Worm (Caenorhabditis elegans) whole organism, L4 larva: ENCODE data around the gene B0250.5.

Experiments
- F44E2.7 ChIP-seq: fragments of 200-800 bp; sonication (Bioruptor generic); IDR thresholded peaks from 2 replicates; pipeline ENCODE4 v2.1.2; 2022; ENCODE audit warnings: missing genetic modification characterization, missing compliant biosample characterization
- Y75B8A.6 ChIP-seq: fragments of 200-800 bp; sonication (Bioruptor generic); IDR thresholded peaks from 2 replicates; pipeline ENCODE4 v1.3.6; 2022; ENCODE audit warnings: missing genetic modification reagents, missing genetic modification characterization, missing compliant biosample characterization
- ZK546.5 ChIP-seq, 2 experiments: sonication (generic microtip); optimal IDR thresholded peaks; 2 replicates each; lab custom pipeline; 2017; ENCODE audit warnings: missing biosample characterization in 2 of 2, missing genetic modification characterization in 2 of 2
- aha-1 ChIP-seq: fragments of 150-350 bp; peaks from one replicate; lab custom pipeline; 2014; ENCODE audit warnings: missing biosample characterization, missing genetic modification characterization
- aly-2 ChIP-seq: sonication (generic microtip); optimal IDR thresholded peaks from 2 replicates; lab custom pipeline; 2018; ENCODE audit warnings: missing biosample characterization, missing genetic modification characterization
- attf-4 ChIP-seq: sonication (generic microtip); optimal IDR thresholded peaks from 3 replicates; lab custom pipeline; 2017; ENCODE audit warnings: missing biosample characterization, missing genetic modification characterization
- ceh-28 ChIP-seq: fragments of 150-350 bp; optimal IDR thresholded peaks from 2 replicates; lab custom pipeline; 2014; ENCODE audit warnings: missing biosample characterization, missing genetic modification reagents, missing genetic modification characterization
- ceh-44 ChIP-seq: fragments of 200-800 bp; sonication (Bioruptor generic); IDR thresholded peaks from 2 replicates; pipeline ENCODE4 v1.3.6; 2022; ENCODE audit warnings: missing genetic modification reagents, missing genetic modification characterization, missing compliant biosample characterization
- cey-2 ChIP-seq: sonication (generic microtip); optimal IDR thresholded peaks from 3 replicates; lab custom pipeline; 2017; ENCODE audit warnings: missing genetic modification characterization, mild to moderate bottlenecking, missing compliant biosample characterization, antibody characterized with exemption, borderline replicate concordance; ENCODE audit not compliant: insufficient read depth
- daf-16 ChIP-seq, 3 experiments: sonication (generic microtip); optimal IDR thresholded peaks; 2 replicates each; lab custom pipeline; 2016 to 2017; ENCODE audit warnings: missing genetic modification characterization in 3 of 3, missing genetic modification reagents in 3 of 3, mild to moderate bottlenecking in 2 of 3, missing compliant biosample characterization in 2 of 3, missing biosample characterization in 1 of 3, moderate library complexity in 1 of 3
- dmd-6 ChIP-seq: fragments of 200-800 bp; sonication (Bioruptor generic); IDR thresholded peaks from 2 replicates; pipeline ENCODE4 v1.3.6; 2022; ENCODE audit warnings: missing genetic modification reagents, missing genetic modification characterization, missing compliant biosample characterization
- dpl-1 ChIP-seq: fragments of 150-350 bp; optimal IDR thresholded peaks from 2 replicates; lab custom pipeline; 2014; ENCODE audit warnings: missing biosample characterization, missing genetic modification reagents, missing genetic modification characterization
- duxl-1 ChIP-seq: sonication (generic microtip); optimal IDR thresholded peaks from 2 replicates; lab custom pipeline; 2016; ENCODE audit warnings: mild to moderate bottlenecking, missing genetic modification characterization, moderate library complexity, missing compliant biosample characterization; ENCODE audit not compliant: poor library complexity
- hlh-11 ChIP-seq: fragments of 200-800 bp; sonication (Bioruptor generic); optimal IDR thresholded peaks from 2 replicates; lab custom pipeline; 2018; ENCODE audit warnings: mild to moderate bottlenecking, missing genetic modification characterization, missing compliant biosample characterization
- hlh-30 ChIP-seq: sonication (generic microtip); optimal IDR thresholded peaks from 2 replicates; lab custom pipeline; 2017; ENCODE audit warnings: antibody characterized with exemption, mild to moderate bottlenecking, missing genetic modification characterization, missing compliant biosample characterization; ENCODE audit not compliant: insufficient read depth
- jun-1 ChIP-seq: fragments of 150-350 bp; optimal IDR thresholded peaks from 2 replicates; lab custom pipeline; 2014; ENCODE audit warnings: missing biosample characterization, missing genetic modification reagents, missing genetic modification characterization
- madf-5 ChIP-seq, 2 experiments: fragments of 200-800 bp; sonication (Bioruptor generic); IDR thresholded peaks; 2 replicates each; pipeline ENCODE4 v1.3.6; 2022; ENCODE audit warnings: missing compliant biosample characterization in 2 of 2, missing genetic modification characterization in 2 of 2
- madf-9 ChIP-seq: fragments of 200-800 bp; sonication (Bioruptor generic); conservative IDR thresholded peaks from 2 replicates; pipeline ENCODE4 v1.3.6; 2022; ENCODE audit warnings: missing genetic modification reagents, missing genetic modification characterization, missing compliant biosample characterization
- mdt-29 ChIP-seq: fragments of 200-800 bp; sonication (Bioruptor generic); IDR thresholded peaks from 2 replicates; pipeline ENCODE4 v1.3.6; 2022; ENCODE audit warnings: missing genetic modification reagents, missing genetic modification characterization, missing compliant biosample characterization
- mes-2 ChIP-seq: sonication (generic microtip); optimal IDR thresholded peaks from 2 replicates; lab custom pipeline; 2016; ENCODE audit warnings: missing genotype, mild to moderate bottlenecking, missing genetic modification characterization, missing compliant biosample characterization; ENCODE audit not compliant: poor library complexity, severe bottlenecking
- nhr-102 ChIP-seq: sonication (generic microtip); optimal IDR thresholded peaks from 2 replicates; lab custom pipeline; 2016; ENCODE audit warnings: mild to moderate bottlenecking, missing genetic modification characterization, moderate library complexity, missing compliant biosample characterization
- nhr-48 ChIP-seq: sonication (generic microtip); optimal IDR thresholded peaks from 2 replicates; lab custom pipeline; 2016; ENCODE audit warnings: mild to moderate bottlenecking, missing genetic modification characterization, missing compliant biosample characterization
- nhr-77 ChIP-seq: fragments of 150-350 bp; optimal IDR thresholded peaks from 2 replicates; lab custom pipeline; 2014; ENCODE audit warnings: missing biosample characterization, missing genetic modification characterization
- php-3 ChIP-seq: fragments of 200-800 bp; sonication (Bioruptor generic); IDR thresholded peaks from 2 replicates; pipeline ENCODE4 v1.3.6; 2022; ENCODE audit warnings: missing genetic modification reagents, missing genetic modification characterization, missing compliant biosample characterization
- pqm-1 ChIP-seq: sonication (generic microtip); optimal IDR thresholded peaks from 2 replicates; lab custom pipeline; 2017; ENCODE audit warnings: missing biosample characterization, missing genetic modification characterization
- sdz-12 ChIP-seq: fragments of 200-800 bp; sonication (Bioruptor generic); optimal IDR thresholded peaks from 2 replicates; lab custom pipeline; 2018; ENCODE audit warnings: mild to moderate bottlenecking, missing genetic modification characterization, missing compliant biosample characterization
- set-16 ChIP-seq: fragments of 200-800 bp; sonication (Bioruptor generic); IDR thresholded peaks from 2 replicates; pipeline ENCODE4 v1.3.6; 2022; ENCODE audit warnings: missing genetic modification reagents, missing genetic modification characterization, missing compliant biosample characterization
- snpc-1.2 ChIP-seq: fragments of 200-800 bp; sonication (Bioruptor generic); IDR thresholded peaks from 2 replicates; pipeline ENCODE4 v1.3.6; 2022; ENCODE audit warnings: missing genetic modification reagents, missing genetic modification characterization, missing compliant biosample characterization
- snpc-4 ChIP-seq: fragments of 150-350 bp; optimal IDR thresholded peaks from 2 replicates; lab custom pipeline; 2014; ENCODE audit warnings: missing biosample characterization, missing genetic modification characterization
- tra-1 ChIP-seq: fragments of 200-800 bp; sonication (Bioruptor generic); IDR thresholded peaks from 2 replicates; pipeline ENCODE4 v1.3.6; 2022; ENCODE audit warnings: missing genetic modification reagents, missing genetic modification characterization, missing compliant biosample characterization
- unc-130 ChIP-seq: sonication (generic microtip); optimal IDR thresholded peaks from 2 replicates; lab custom pipeline; 2016; ENCODE audit warnings: missing genetic modification reagents, missing genetic modification characterization, missing compliant biosample characterization
- unc-39 ChIP-seq: sonication (generic microtip); optimal IDR thresholded peaks from 2 replicates; lab custom pipeline; 2017; ENCODE audit warnings: missing biosample characterization, missing genetic modification characterization
- zfp-3 ChIP-seq: fragments of 200-800 bp; sonication (Bioruptor generic); conservative IDR thresholded peaks from 2 replicates; pipeline ENCODE4 v1.3.6; 2022; ENCODE audit warnings: missing genetic modification reagents, missing genetic modification characterization, missing compliant biosample characterization
- ztf-11 ChIP-seq: fragments of 150-350 bp; optimal IDR thresholded peaks from 2 replicates; lab custom pipeline; 2014; ENCODE audit warnings: missing biosample characterization, missing genetic modification characterization

The B0250.5 gene

ce11 chrV:20498980-20499379, 5.3 kb downstream of the B0250.5 start, which contains the start of gene dct-16 (continued):
- TF ChIP-seq php-3 (GFP tag; lab: Robert Waterston, UW) (peak; percentile 90), mes-2 (tag; lab: Kevin White, UChicago) (peak; percentile 27), attf-4 (no peak), tra-1 (GFP tag; lab: Robert Waterston, UW) (peak; percentile 76), snpc-4 (tag; lab: Kevin White, UChicago) (no peak), aly-2 (no peak), nhr-77 (tag; lab: Kevin White, UChicago) (no peak), mdt-29 (GFP tag; lab: Robert Waterston, UW) (peak; percentile 70), ZK546.5 (tag; optimal IDR thresholded peaks at IDR 0.05; lab: Kevin White, UChicago) (no peak), nhr-102 (tag; lab: Kevin White, UChicago) (peak; percentile 85), ceh-44 (GFP tag; lab: Robert Waterston, UW) (no peak), hlh-30 (peak; percentile 57), nhr-48 (tag; lab: Kevin White, UChicago) (peak; percentile 85)

ce11 chrV:20499642-20500041, 5.9 kb downstream of the B0250.5 start:
- TF ChIP-seq nhr-48 (tag; lab: Kevin White, UChicago): peak; percentile 54
- no peak for TF ChIP-seq jun-1 (tag; lab: Kevin White, UChicago)
- peak; percentile 7 for TF ChIP-seq hlh-11
- TF ChIP-seq daf-16 (GFP tag; optimal IDR thresholded peaks at IDR 0.05; lab: Kevin White, UChicago): no peak
- TF ChIP-seq daf-16 (tag; optimal IDR thresholded peaks at IDR 0.05; lab: Kevin White, UChicago): peak; percentile 65
- peak; percentile 37 for TF ChIP-seq pqm-1 (tag; lab: Kevin White, UChicago)
- peak; percentile 76 for TF ChIP-seq dmd-6 (GFP tag; lab: Robert Waterston, UW)

ce11 chrV:20500405-20500804, 6.7 kb downstream of the B0250.5 start, which contains the start of gene dct-14:
Gene dct-14, minus strand, starts transcription at chrV:20500505.
- TF ChIP-seq nhr-77 (tag; lab: Kevin White, UChicago): no peak

ce11 chrV:20504997-20505396, 11.3 kb downstream of the B0250.5 start, which contains the start of gene Y38H6C.4:
Gene Y38H6C.4, minus strand, starts transcription at chrV:20505097.
- TF ChIP-seq sdz-12 (GFP tag; lab: Kevin White, UChicago) (no peak), duxl-1 (tag; lab: Kevin White, UChicago) (no peak), ztf-11 (tag; lab: Kevin White, UChicago) (no peak), Y75B8A.6 (no peak), madf-5 (GFP tag; IDR thresholded peaks at IDR 0.05; lab: Robert Waterston, UW) (no peak), unc-130 (GFP tag; lab: Kevin White, UChicago) (no peak), cey-2 (tag; lab: Kevin White, UChicago) (no peak), hlh-30 (no peak), unc-39 (tag; lab: Kevin White, UChicago) (no peak), ZK546.5 (tag; optimal IDR thresholded peaks at IDR 0.05; lab: Kevin White, UChicago) (no peak), ceh-44 (GFP tag; lab: Robert Waterston, UW) (no peak), F44E2.7 (GFP tag; lab: Robert Waterston, UW) (no peak), hlh-11 (no peak), dpl-1 (GFP tag; lab: Kevin White, UChicago) (no peak), zfp-3 (GFP tag; lab: Robert Waterston, UW) (no peak), aha-1 (tag; lab: Kevin White, UChicago) (no peak), attf-4 (no peak)

ce11 chrV:20506542-20506941, 12.8 kb downstream of the B0250.5 start:
- TF ChIP-seq snpc-1.2 (GFP tag; lab: Robert Waterston, UW) (no peak), ceh-28 (tag; lab: Kevin White, UChicago) (no peak), madf-9 (no peak), set-16 (GFP tag; lab: Robert Waterston, UW) (peak; percentile 81)
